Fruit fly (Drosophila melanogaster) whole organism, embryonic: ENCODE data around the gene zen2.

Experiments used
- Aef1 ChIP-seq: fragments of 200-800 bp; sonication (Bioruptor generic); IDR thresholded peaks from 3 replicates; pipeline ENCODE4 v1.3.6; 2022; ENCODE audit warnings: missing biosample characterization, missing genetic modification characterization
- Awh ChIP-seq: fragments of 200-800 bp; sonication (Bioruptor generic); IDR thresholded peaks from 2 replicates; pipeline ENCODE4, ENCODE4 v1.3.6; 2022; ENCODE audit warnings: missing biosample characterization, missing genetic modification characterization
- Bgb ChIP-seq: fragments of 200-800 bp; sonication (Bioruptor generic); IDR thresholded peaks from 2 replicates; pipeline ENCODE4 v1.3.6; 2022; ENCODE audit warnings: missing biosample characterization, missing genetic modification characterization; ENCODE audit not compliant: partially characterized antibody
- CG10267 ChIP-seq: fragments of 200-800 bp; sonication (Bioruptor generic); optimal IDR thresholded peaks from 2 replicates; lab custom pipeline; 2018; ENCODE audit warnings: missing biosample characterization, mild to moderate bottlenecking, missing genetic modification characterization, moderate library complexity
- CG10431 ChIP-seq: fragments of 200-800 bp; sonication (Bioruptor generic); optimal IDR thresholded peaks from 3 replicates; lab custom pipeline; 2018; ENCODE audit warnings: missing biosample characterization, mild to moderate bottlenecking, missing genetic modification characterization
- CG10543 ChIP-seq: fragments of 200-800 bp; sonication (Bioruptor generic); optimal IDR thresholded peaks from 3 replicates; lab custom pipeline; 2017; ENCODE audit warnings: missing biosample characterization, mild to moderate bottlenecking, missing genetic modification characterization, moderate library complexity
- CG10654 ChIP-seq: fragments of 200-800 bp; sonication (Bioruptor generic); optimal IDR thresholded peaks from 2 replicates; lab custom pipeline; 2016; ENCODE audit warnings: missing biosample characterization, missing genetic modification characterization
- CG12071 ChIP-seq: fragments of 200-800 bp; sonication (Bioruptor generic); optimal IDR thresholded peaks from 3 replicates; lab custom pipeline; 2018; ENCODE audit warnings: missing biosample characterization, mild to moderate bottlenecking, missing genetic modification characterization
- CG12236 ChIP-seq: fragments of 200-800 bp; sonication (Bioruptor generic); optimal IDR thresholded peaks from 2 replicates; lab custom pipeline; 2016; ENCODE audit warnings: missing biosample characterization, missing genetic modification characterization
- CG1233 ChIP-seq: fragments of 200-800 bp; sonication (Bioruptor generic); optimal IDR thresholded peaks from 4 replicates; lab custom pipeline; 2018; ENCODE audit warnings: missing biosample characterization, mild to moderate bottlenecking, missing genetic modification characterization
- CG12942 ChIP-seq: fragments of 200-800 bp; sonication (Bioruptor generic); optimal IDR thresholded peaks from 3 replicates; lab custom pipeline; 2016; ENCODE audit warnings: missing biosample characterization, missing genetic modification characterization
- CG14860 ChIP-seq: fragments of 200-800 bp; sonication (Bioruptor generic); IDR thresholded peaks from 3 replicates; pipeline ENCODE4 v1.3.6; 2022; ENCODE audit warnings: missing biosample characterization, missing genetic modification characterization; ENCODE audit not compliant: partially characterized antibody
- CG14965 ChIP-seq: fragments of 200-800 bp; sonication (Bioruptor generic); optimal IDR thresholded peaks from 2 replicates; lab custom pipeline; 2016; ENCODE audit warnings: missing biosample characterization, missing genetic modification characterization, borderline replicate concordance
- CG1603 ChIP-seq: fragments of 200-800 bp; sonication (Bioruptor generic); optimal IDR thresholded peaks from 2 replicates; lab custom pipeline; 2019; ENCODE audit warnings: missing biosample characterization, mild to moderate bottlenecking, missing genetic modification characterization, moderate library complexity
- CG16813 ChIP-seq: fragments of 200-800 bp; sonication (Bioruptor generic); IDR thresholded peaks from 3 replicates; pipeline ENCODE4 v1.3.6; 2022; ENCODE audit warnings: missing biosample characterization, missing genetic modification characterization; ENCODE audit not compliant: partially characterized antibody
- CG16815 ChIP-seq: fragments of 200-800 bp; sonication (Bioruptor generic); optimal IDR thresholded peaks from 3 replicates; lab custom pipeline; 2017; ENCODE audit warnings: missing biosample characterization, mild to moderate bottlenecking, missing genetic modification characterization
- CG17612 ChIP-seq: fragments of 200-800 bp; sonication (Bioruptor generic); IDR thresholded peaks from 2 replicates; pipeline ENCODE4 v1.3.6; 2022; ENCODE audit warnings: missing biosample characterization, missing genetic modification characterization
- CG3163 ChIP-seq: fragments of 200-800 bp; sonication (Bioruptor generic); optimal IDR thresholded peaks from 3 replicates; lab custom pipeline; 2016; ENCODE audit warnings: missing biosample characterization, missing genetic modification characterization
- CG33213 ChIP-seq: fragments of 200-800 bp; sonication (Bioruptor generic); optimal IDR thresholded peaks from 3 replicates; lab custom pipeline; 2016; ENCODE audit warnings: missing biosample characterization, missing genetic modification characterization
- CG6254 ChIP-seq: fragments of 200-800 bp; sonication (Bioruptor generic); optimal IDR thresholded peaks from 3 replicates; lab custom pipeline; 2017; ENCODE audit warnings: mild to moderate bottlenecking, missing biosample characterization, missing genetic modification reagents, missing genetic modification characterization
- CG6272 ChIP-seq: fragments of 200-800 bp; sonication (Bioruptor generic); IDR thresholded peaks from 2 replicates; pipeline ENCODE4 v1.3.6; 2022; ENCODE audit warnings: missing biosample characterization, missing genetic modification characterization
- CG6689 ChIP-seq: fragments of 200-800 bp; sonication (Bioruptor generic); IDR thresholded peaks from 2 replicates; pipeline ENCODE4 v1.3.6; 2022; ENCODE audit warnings: missing biosample characterization, missing genetic modification characterization
- CG7786 ChIP-seq: fragments of 200-800 bp; sonication (Bioruptor generic); optimal IDR thresholded peaks from 2 replicates; lab custom pipeline; 2016; ENCODE audit warnings: missing biosample characterization, missing genetic modification characterization
- Camta ChIP-seq: fragments of 200-800 bp; sonication (Bioruptor generic); optimal IDR thresholded peaks from 2 replicates; lab custom pipeline; 2016; ENCODE audit warnings: missing biosample characterization, missing genetic modification characterization
- CkIIα-i1 ChIP-seq: fragments of 200-800 bp; sonication (Bioruptor generic); IDR thresholded peaks from 2 replicates; pipeline ENCODE4 v1.3.6; 2022; ENCODE audit warnings: missing biosample characterization, missing genetic modification characterization
- Deaf1 ChIP-seq: fragments of 200-800 bp; optimal IDR thresholded peaks from 3 replicates; lab custom pipeline; 2019; ENCODE audit warnings: missing biosample characterization, mild to moderate bottlenecking, missing genetic modification characterization, moderate library complexity
- Ets65A ChIP-seq: fragments of 200-800 bp; sonication (Bioruptor generic); peaks from one replicate; lab custom pipeline; 2016; ENCODE audit warnings: missing biosample characterization, missing genetic modification characterization
- Hey ChIP-seq: fragments of 200-800 bp; sonication (Bioruptor generic); optimal IDR thresholded peaks from 3 replicates; lab custom pipeline; 2018; ENCODE audit warnings: missing biosample characterization, mild to moderate bottlenecking, missing genetic modification characterization
- HmgZ ChIP-seq: fragments of 200-800 bp; sonication (Bioruptor generic); optimal IDR thresholded peaks from 2 replicates; lab custom pipeline; 2018; ENCODE audit warnings: missing biosample characterization, mild to moderate bottlenecking, missing genetic modification characterization
- Mrtf ChIP-seq: fragments of 200-800 bp; sonication (Bioruptor generic); IDR thresholded peaks from 3 replicates; pipeline ENCODE4 v1.3.6; 2022; ENCODE audit warnings: missing biosample characterization, missing genetic modification characterization
- NK7.1 ChIP-seq: fragments of 200-800 bp; sonication (Bioruptor generic); optimal IDR thresholded peaks from 3 replicates; lab custom pipeline; 2016; ENCODE audit warnings: missing biosample characterization, missing genetic modification characterization
- Optix ChIP-seq: fragments of 200-800 bp; sonication (Bioruptor generic); IDR thresholded peaks from 3 replicates; pipeline ENCODE4 v1.3.6; 2022; ENCODE audit warnings: missing biosample characterization, missing genetic modification characterization
- Sox100B ChIP-seq: fragments of 200-800 bp; sonication (Bioruptor generic); optimal IDR thresholded peaks from 3 replicates; lab custom pipeline; 2018; ENCODE audit warnings: missing biosample characterization, mild to moderate bottlenecking, missing genetic modification characterization
- Tbp ChIP-seq: fragments of >200 bp; optimal IDR thresholded peaks from 2 replicates; lab custom pipeline; 2018; ENCODE audit warnings: missing biosample characterization, missing genetic modification characterization
- Trl ChIP-seq, 3 experiments: fragments of >200 bp in 2 of 3; fragments of 200-800 bp in 1 of 3; sonication (Bioruptor generic) in 1 of 3; optimal IDR thresholded peaks; 2 replicates in 1 of 3; 3 replicates in 2 of 3; lab custom pipeline; 2016 to 2017; ENCODE audit warnings: missing biosample characterization in 1 of 3, missing genetic modification characterization in 1 of 3
- abd-A ChIP-seq: fragments of 200-800 bp; sonication (Bioruptor generic); optimal IDR thresholded peaks from 3 replicates; lab custom pipeline; 2019; ENCODE audit warnings: missing biosample characterization, mild to moderate bottlenecking, missing genetic modification characterization, moderate library complexity
- az2 ChIP-seq: fragments of 200-800 bp; sonication (Bioruptor generic); optimal IDR thresholded peaks from 3 replicates; lab custom pipeline; 2016; ENCODE audit warnings: missing biosample characterization, missing genetic modification characterization
- cato ChIP-seq: fragments of 200-800 bp; sonication (Bioruptor generic); optimal IDR thresholded peaks from 2 replicates; lab custom pipeline; 2016; ENCODE audit warnings: missing biosample characterization, missing genetic modification characterization, borderline replicate concordance
- croc ChIP-seq: fragments of 200-800 bp; sonication (Bioruptor generic); conservative IDR thresholded peaks from 3 replicates; pipeline ENCODE4 v1.3.6; 2022; ENCODE audit warnings: missing biosample characterization, missing genetic modification characterization
- cwo ChIP-seq: fragments of 200-800 bp; sonication (Bioruptor generic); optimal IDR thresholded peaks from 3 replicates; lab custom pipeline; 2017; ENCODE audit warnings: missing biosample characterization, missing genetic modification characterization, mild to moderate bottlenecking, moderate library complexity, missing genetic modification reagents
- dan ChIP-seq: fragments of 200-800 bp; sonication (Bioruptor generic); IDR thresholded peaks from 2 replicates; pipeline ENCODE4 v1.3.6; 2022; ENCODE audit warnings: missing biosample characterization, missing genetic modification characterization
- dmrt11E ChIP-seq: fragments of 200-800 bp; sonication (Bioruptor generic); optimal IDR thresholded peaks from 3 replicates; lab custom pipeline; 2018; ENCODE audit warnings: missing biosample characterization, mild to moderate bottlenecking, missing genetic modification characterization, moderate library complexity
- ewg ChIP-seq: fragments of 200-800 bp; sonication (Bioruptor generic); optimal IDR thresholded peaks from 3 replicates; lab custom pipeline; 2017; ENCODE audit warnings: mild to moderate bottlenecking, missing biosample characterization, missing genetic modification reagents, missing genetic modification characterization
- ftz-f1 ChIP-seq: fragments of 200-800 bp; sonication (Bioruptor generic); optimal IDR thresholded peaks from 2 replicates; lab custom pipeline; 2016; ENCODE audit warnings: missing biosample characterization, missing genetic modification characterization
- her ChIP-seq: fragments of 200-800 bp; sonication (Bioruptor generic); optimal IDR thresholded peaks from 2 replicates; lab custom pipeline; 2016; ENCODE audit warnings: missing biosample characterization, missing genetic modification characterization
- kah ChIP-seq: fragments of 200-800 bp; sonication (Bioruptor generic); optimal IDR thresholded peaks from 2 replicates; lab custom pipeline; 2018; ENCODE audit warnings: missing biosample characterization, mild to moderate bottlenecking, missing genetic modification characterization
- ken ChIP-seq: fragments of 200-800 bp; sonication (Bioruptor generic); IDR thresholded peaks from 3 replicates; pipeline ENCODE4 v1.3.6; 2022; ENCODE audit warnings: missing biosample characterization, missing genetic modification characterization
- p53 ChIP-seq: fragments of 200-800 bp; sonication (Bioruptor generic); optimal IDR thresholded peaks from 2 replicates; lab custom pipeline; 2016; ENCODE audit warnings: missing biosample characterization, missing genetic modification characterization
- pum ChIP-seq: fragments of 200-800 bp; sonication (Bioruptor generic); optimal IDR thresholded peaks from 2 replicates; lab custom pipeline; 2016; ENCODE audit warnings: missing biosample characterization, missing genetic modification characterization
- slbo ChIP-seq: fragments of 200-800 bp; sonication (Bioruptor generic); IDR thresholded peaks from 2 replicates; pipeline ENCODE4 v1.3.6; 2022; ENCODE audit warnings: missing biosample characterization, missing genetic modification characterization
- trem ChIP-seq: fragments of 200-800 bp; optimal IDR thresholded peaks from 3 replicates; lab custom pipeline; 2019; ENCODE audit warnings: missing biosample characterization, mild to moderate bottlenecking, missing genetic modification characterization, moderate library complexity
- wor ChIP-seq: fragments of 200-800 bp; sonication (Bioruptor generic); IDR thresholded peaks from 2 replicates; pipeline ENCODE4 v1.3.6; 2022; ENCODE audit warnings: missing biosample characterization, missing genetic modification characterization

zen2 gene

dm6 chr3R:6780004-6780403 is 36.1 kb upstream of the zen2 start (continued):
- TF ChIP-seq Hey (tag; lab: Kevin White, UChicago) (no peak), Trl (optimal IDR thresholded peaks at IDR 0.05; lab: Kevin White, UChicago) (no peak), Trl (GFP tag; optimal IDR thresholded peaks at IDR 0.05; lab: Kevin White, UChicago) (no peak), wor (no peak), CG33213 (GFP tag; lab: Kevin White, UChicago) (peak; percentile 38), Bgb (GFP tag; lab: Robert Waterston, UW) (0 out of 2 replicates have a peak, but pooled peaks have one; percentile 59), CG1603 (peak; percentile 55), Mrtf (GFP tag; lab: Robert Waterston, UW) (no peak), CG14860 (GFP tag; lab: Robert Waterston, UW) (no peak), Deaf1 (tag; lab: Kevin White, UChicago) (no peak), CG6272 (GFP tag; lab: Robert Waterston, UW) (no peak), CG10431 (GFP tag; lab: Kevin White, UChicago) (no peak), CkIIα-i1 (GFP tag; lab: Robert Waterston, UW) (no peak), CG12236 (no peak), Optix (GFP tag; lab: Robert Waterston, UW) (no peak), cwo (GFP tag; lab: Kevin White, UChicago) (no peak), CG10267 (tag; lab: Kevin White, UChicago) (no peak), ftz-f1 (GFP tag; lab: Kevin White, UChicago) (no peak), cato (GFP tag; lab: Kevin White, UChicago) (no peak), HmgZ (tag; lab: Kevin White, UChicago) (peak; percentile 24), slbo (GFP tag; lab: Robert Waterston, UW) (no peak), kah (GFP tag; lab: Kevin White, UChicago) (no peak), CG1233 (no peak), az2 (GFP tag; lab: Kevin White, UChicago) (no peak), CG16813 (GFP tag; lab: Robert Waterston, UW) (no peak; the same call in 2 of the 3 replicates), CG3163 (GFP tag; lab: Kevin White, UChicago) (no peak), pum (GFP tag; lab: Kevin White, UChicago) (no peak), Ets65A (GFP tag; lab: Kevin White, UChicago) (peak; percentile 72), Tbp (GFP tag; lab: Kevin White, UChicago) (no peak), ewg (GFP tag; lab: Kevin White, UChicago) (no peak), CG12071 (no peak), p53 (GFP tag; lab: Kevin White, UChicago) (no peak), CG16815 (no peak), NK7.1 (GFP tag; lab: Kevin White, UChicago) (no peak), Sox100B (GFP tag; lab: Kevin White, UChicago) (no peak), CG14965 (no peak), croc (GFP tag; lab: Robert Waterston, UW) (no peak), Awh (GFP tag; lab: Robert Waterston, UW) (no peak), dan (no peak), CG10543 (GFP tag; lab: Kevin White, UChicago) (no peak), trem (tag; lab: Kevin White, UChicago) (no peak), Camta (GFP tag; lab: Kevin White, UChicago) (no peak), CG12942 (GFP tag; lab: Kevin White, UChicago) (no peak), Aef1 (no peak), CG7786 (GFP tag; lab: Kevin White, UChicago) (no peak), CG10654 (no peak), abd-A (no peak), dmrt11E (tag; lab: Kevin White, UChicago) (no peak), CG6689 (GFP tag; lab: Robert Waterston, UW) (no peak), her (GFP tag; lab: Kevin White, UChicago) (no peak), ken (no peak), CG6254 (GFP tag; lab: Kevin White, UChicago) (no peak), CG17612 (GFP tag; lab: Robert Waterston, UW) (no peak)
